Comparison of ENCODE assay signal across 1 fruit fly cellular context in genomic region chr3L:8457866-8458766, dm6.
TF ChIP-seq lines count a peak whose summit lies in the region.

No protein-coding gene starts in this region.

TF ChIP-seq in whole organism, embryonic, 481 proteins besides CTCF, POLR2A, EP300 and RAD21 (continued from another document and continues in another):
- TF ChIP-seq CG15269 (tag; optimal IDR thresholded peaks at IDR 0.05; lab: Kevin White, UChicago) (peak; percentile 99), bsh (GFP tag; optimal IDR thresholded peaks at IDR 0.05; lab: Kevin White, UChicago) (peak; percentile 82 to 100), jumu (GFP tag; optimal IDR thresholded peaks at IDR 0.05; lab: Kevin White, UChicago) (peak; percentile 97), tll (GFP tag; optimal IDR thresholded peaks at IDR 0.05; lab: Kevin White, UChicago) (peak in 1 of 2 experiments; percentile 54), Xbp1 (GFP tag; optimal IDR thresholded peaks at IDR 0.05; lab: Kevin White, UChicago) (peak; percentile 99), CG17361 (GFP tag; IDR thresholded peaks at IDR 0.05; lab: Robert Waterston, UW) (peak; percentile 99), CG11504 (tag; optimal IDR thresholded peaks at IDR 0.05; lab: Kevin White, UChicago) (peak; percentile 98), rib (GFP tag; IDR thresholded peaks at IDR 0.05; lab: Robert Waterston, UW) (peak; percentile 96), sim (GFP tag; IDR thresholded peaks at IDR 0.05; lab: Robert Waterston, UW) (peak; percentile 97), lab (GFP tag; optimal IDR thresholded peaks at IDR 0.05; lab: Kevin White, UChicago) (peak; percentile 98), Doc2 (GFP tag; IDR thresholded peaks at IDR 0.05; lab: Robert Waterston, UW) (peak; percentile 81), CG9215 (GFP tag; IDR thresholded peaks at IDR 0.05; lab: Robert Waterston, UW) (peak; percentile 92), CG11560 (tag; IDR thresholded peaks at IDR 0.05; lab: Robert Waterston, UW) (peak; percentile 89), CG3163 (GFP tag; optimal IDR thresholded peaks at IDR 0.05; lab: Kevin White, UChicago) (peak; percentile 74), Sin3A (optimal IDR thresholded peaks at IDR 0.05; lab: Kevin White, UChicago) (no peak), CG10543 (GFP tag; optimal IDR thresholded peaks at IDR 0.05; lab: Kevin White, UChicago) (peak; percentile 95), CG7963 (GFP tag; IDR thresholded peaks at IDR 0.05; lab: Robert Waterston, UW; ENCODE audit: partially characterized antibody) (no peak), chn (GFP tag; optimal IDR thresholded peaks at IDR 0.05; lab: Kevin White, UChicago) (peak; percentile 97), wek (GFP tag; optimal IDR thresholded peaks at IDR 0.05; lab: Kevin White, UChicago) (peak; percentile 86), CG18262 (tag; optimal IDR thresholded peaks at IDR 0.05; lab: Kevin White, UChicago) (peak; percentile 99), danr (GFP tag; IDR thresholded peaks at IDR 0.05; lab: Robert Waterston, UW) (peak; percentile 95), zfh2 (GFP tag; optimal IDR thresholded peaks at IDR 0.05; lab: Kevin White, UChicago) (peak; percentile 93), ato (GFP tag; IDR thresholded peaks at IDR 0.05; lab: Robert Waterston, UW; ENCODE audit: partially characterized antibody) (no peak), CG12071 (GFP tag; optimal IDR thresholded peaks at IDR 0.05; lab: Kevin White, UChicago) (peak; percentile 96), jing (GFP tag; optimal IDR thresholded peaks at IDR 0.05; lab: Kevin White, UChicago) (peak; percentile 96), tin (GFP tag; optimal IDR thresholded peaks at IDR 0.05; lab: Kevin White, UChicago) (peak; percentile 99), Six4 (GFP tag; optimal IDR thresholded peaks at IDR 0.05; lab: Kevin White, UChicago) (peak; percentile 99), CG18599 (GFP tag; optimal IDR thresholded peaks at IDR 0.05; lab: Kevin White, UChicago) (peak; percentile 98), tup (GFP tag; optimal IDR thresholded peaks at IDR 0.05; lab: Kevin White, UChicago) (peak; percentile 95), CG17385 (GFP tag; optimal IDR thresholded peaks at IDR 0.05; lab: Kevin White, UChicago) (peak; percentile 97), CG10959 (GFP tag; IDR thresholded peaks at IDR 0.05; lab: Robert Waterston, UW) (peak; percentile 97), Dfd (GFP tag; optimal IDR thresholded peaks at IDR 0.05; lab: Kevin White, UChicago) (no peak), odd (GFP tag; optimal IDR thresholded peaks at IDR 0.05; lab: Kevin White, UChicago) (peak; percentile 97), Opbp (GFP tag; IDR thresholded peaks at IDR 0.05; lab: Robert Waterston, UW; ENCODE audit: partially characterized antibody) (peak; percentile 56; the same call in 2 of the 3 replicates), gsb (GFP tag; IDR thresholded peaks at IDR 0.05; lab: Robert Waterston, UW) (peak; percentile 89), CG2712 (tag; optimal IDR thresholded peaks at IDR 0.05; lab: Kevin White, UChicago) (peak; percentile 99), Fer2 (tag; optimal IDR thresholded peaks at IDR 0.05; lab: Kevin White, UChicago) (peak; percentile 89), Poxn (GFP tag; IDR thresholded peaks at IDR 0.05; lab: Robert Waterston, UW) (peak; percentile 92), dmrt99B (tag; optimal IDR thresholded peaks at IDR 0.05; lab: Kevin White, UChicago) (peak; percentile 99), CG14441 (GFP tag; IDR thresholded peaks at IDR 0.05; lab: Robert Waterston, UW) (peak; percentile 97), slbo (GFP tag; IDR thresholded peaks at IDR 0.05; lab: Robert Waterston, UW) (peak; percentile 98), disco-r (GFP tag; optimal IDR thresholded peaks at IDR 0.05; lab: Kevin White, UChicago) (peak; percentile 98), Dip2 (GFP tag; IDR thresholded peaks at IDR 0.05; lab: Robert Waterston, UW) (peak; percentile 60; the same call in 1 of the 2 replicates), CG2120 (GFP tag; optimal IDR thresholded peaks at IDR 0.05; lab: Kevin White, UChicago) (peak; percentile 98), HLH3B (GFP tag; IDR thresholded peaks at IDR 0.05; lab: Robert Waterston, UW) (peak; percentile 99), Rx (GFP tag; IDR thresholded peaks at IDR 0.05; lab: Robert Waterston, UW) (peak; percentile 91), pfk (GFP tag; optimal IDR thresholded peaks at IDR 0.05; lab: Kevin White, UChicago) (no peak), CG8281 (tag; optimal IDR thresholded peaks at IDR 0.05; lab: Kevin White, UChicago) (peak; percentile 86), ranshi (GFP tag; IDR thresholded peaks at IDR 0.05; lab: Robert Waterston, UW) (peak; percentile 98), CG16815 (GFP tag; optimal IDR thresholded peaks at IDR 0.05; lab: Kevin White, UChicago) (peak; percentile 97), Deaf1 (tag; optimal IDR thresholded peaks at IDR 0.05; lab: Kevin White, UChicago) (peak; percentile 86), her (GFP tag; optimal IDR thresholded peaks at IDR 0.05; lab: Kevin White, UChicago) (peak; percentile 93), CG14014 (GFP tag; IDR thresholded peaks at IDR 0.05; lab: Robert Waterston, UW) (peak; percentile 98), Hr51 (GFP tag; optimal IDR thresholded peaks at IDR 0.05; lab: Kevin White, UChicago) (peak; percentile 97 to 99), en (GFP tag; optimal IDR thresholded peaks at IDR 0.05; lab: Kevin White, UChicago) (peak; percentile 97), CG10267 (tag; optimal IDR thresholded peaks at IDR 0.05; lab: Kevin White, UChicago) (peak; percentile 94), sr (GFP tag; IDR thresholded peaks at IDR 0.05; lab: Robert Waterston, UW) (peak; percentile 89), ac (GFP tag; optimal IDR thresholded peaks at IDR 0.05; lab: Kevin White, UChicago) (peak; percentile 94), CG4360 (GFP tag; IDR thresholded peaks at IDR 0.05; lab: Robert Waterston, UW) (peak; percentile 83), Doc3 (GFP tag; IDR thresholded peaks at IDR 0.05; lab: Robert Waterston, UW; ENCODE audit: partially characterized antibody) (0 out of 3 replicates have a peak, but pooled peaks have one; percentile 8), H2.0 (GFP tag; IDR thresholded peaks at IDR 0.05; lab: Robert Waterston, UW) (peak; percentile 98), CG10462 (GFP tag; optimal IDR thresholded peaks at IDR 0.05; lab: Kevin White, UChicago) (peak; percentile 97), Ada2b (GFP tag; IDR thresholded peaks at IDR 0.05; lab: Robert Waterston, UW) (peak; percentile 98), gfzf (GFP tag; optimal IDR thresholded peaks at IDR 0.05; lab: Kevin White, UChicago) (peak; percentile 22), Jarid2 (GFP tag; optimal IDR thresholded peaks at IDR 0.05; lab: Kevin White, UChicago) (peak; percentile 88), gcm (GFP tag; optimal IDR thresholded peaks at IDR 0.05; lab: Kevin White, UChicago) (peak; percentile 99), cato (GFP tag; optimal IDR thresholded peaks at IDR 0.05; lab: Kevin White, UChicago; ENCODE audit: borderline replicate concordance) (peak; percentile 97), Lpt (GFP tag; optimal IDR thresholded peaks at IDR 0.05; lab: Kevin White, UChicago) (no peak), hth (optimal IDR thresholded peaks at IDR 0.05; lab: Kevin White, UChicago) (no peak), bowl (GFP tag; IDR thresholded peaks at IDR 0.05; lab: Robert Waterston, UW) (peak; percentile 94), CG6689 (GFP tag; IDR thresholded peaks at IDR 0.05; lab: Robert Waterston, UW) (peak; percentile 98), CG6175 (GFP tag; IDR thresholded peaks at IDR 0.05; lab: Robert Waterston, UW) (peak; percentile 91), da (GFP tag; optimal IDR thresholded peaks at IDR 0.05; lab: Kevin White, UChicago) (peak; percentile 96), CG9437 (GFP tag; optimal IDR thresholded peaks at IDR 0.05; lab: Kevin White, UChicago) (peak; percentile 95), Atf6 (GFP tag; IDR thresholded peaks at IDR 0.05; lab: Robert Waterston, UW) (peak; percentile 97), psq (GFP tag; optimal IDR thresholded peaks at IDR 0.05; lab: Kevin White, UChicago) (peak; percentile 96), CG13424 (tag; optimal IDR thresholded peaks at IDR 0.05; lab: Kevin White, UChicago) (peak; percentile 99), lilli (GFP tag; optimal IDR thresholded peaks at IDR 0.05; lab: Kevin White, UChicago) (peak; percentile 98), CG2129 (GFP tag; IDR thresholded peaks at IDR 0.05; lab: Robert Waterston, UW; ENCODE audit: partially characterized antibody) (no peak), CG4707 (GFP tag; optimal IDR thresholded peaks at IDR 0.05; lab: Kevin White, UChicago) (peak; percentile 96), CG6765 (GFP tag; optimal IDR thresholded peaks at IDR 0.05; lab: Kevin White, UChicago) (peak; percentile 96), unc-4 (GFP tag; IDR thresholded peaks at IDR 0.05; lab: Robert Waterston, UW; ENCODE audit: partially characterized antibody) (no peak), luna (GFP tag; optimal IDR thresholded peaks at IDR 0.05; lab: Kevin White, UChicago) (peak; percentile 89), CG34422 (GFP tag; IDR thresholded peaks at IDR 0.05; lab: Robert Waterston, UW) (peak; percentile 98), CG11093 (GFP tag; IDR thresholded peaks at IDR 0.05; lab: Robert Waterston, UW) (peak; percentile 97), Atf3 (GFP tag; optimal IDR thresholded peaks at IDR 0.05; lab: Kevin White, UChicago) (peak; percentile 97), Mad (GFP tag; optimal IDR thresholded peaks at IDR 0.05; lab: Kevin White, UChicago) (peak; percentile 97), org-1 (GFP tag; optimal IDR thresholded peaks at IDR 0.05; lab: Kevin White, UChicago) (peak; percentile 98), gsb-n (tag; optimal IDR thresholded peaks at IDR 0.05; lab: Kevin White, UChicago) (peak; percentile 100), CG4328 (GFP tag; optimal IDR thresholded peaks at IDR 0.05; lab: Kevin White, UChicago) (peak; percentile 95), wor (GFP tag; IDR thresholded peaks at IDR 0.05; lab: Robert Waterston, UW) (peak; percentile 98), CG12391 (tag; optimal IDR thresholded peaks at IDR 0.05; lab: Kevin White, UChicago) (peak; percentile 99), Vsx1 (GFP tag; optimal IDR thresholded peaks at IDR 0.05; lab: Kevin White, UChicago) (peak; percentile 97), ewg (GFP tag; optimal IDR thresholded peaks at IDR 0.05; lab: Kevin White, UChicago) (peak; percentile 97), Chrac-16 (GFP tag; optimal IDR thresholded peaks at IDR 0.05; lab: Kevin White, UChicago) (peak; percentile 98), abd-A (tag; optimal IDR thresholded peaks at IDR 0.05; lab: Kevin White, UChicago) (peak; percentile 91), chinmo (GFP tag; IDR thresholded peaks at IDR 0.05; lab: Robert Waterston, UW; ENCODE audit: partially characterized antibody) (0 out of 4 replicates have a peak, but pooled peaks have one; percentile 59), CG16813 (GFP tag; IDR thresholded peaks at IDR 0.05; lab: Robert Waterston, UW; ENCODE audit: partially characterized antibody) (no peak), nom (GFP tag; optimal IDR thresholded peaks at IDR 0.05; lab: Kevin White, UChicago) (peak; percentile 86), Meics (GFP tag; optimal IDR thresholded peaks at IDR 0.05; lab: Kevin White, UChicago) (peak; percentile 97), Spps (tag; optimal IDR thresholded peaks at IDR 0.05; lab: Kevin White, UChicago) (peak; percentile 99), usp (GFP tag; optimal IDR thresholded peaks at IDR 0.05; lab: Kevin White, UChicago) (no peak), B-H1 (GFP tag; IDR thresholded peaks at IDR 0.05; lab: Robert Waterston, UW) (peak; percentile 96), CG2199 (GFP tag; IDR thresholded peaks at IDR 0.05; lab: Robert Waterston, UW) (peak; percentile 99), CG15479 (GFP tag; optimal IDR thresholded peaks at IDR 0.05; lab: Kevin White, UChicago) (peak; percentile 17), crol (GFP tag; IDR thresholded peaks at IDR 0.05; lab: Robert Waterston, UW) (peak; percentile 98), eve (GFP tag; optimal IDR thresholded peaks at IDR 0.05; lab: Kevin White, UChicago) (no peak), Ravus (GFP tag; IDR thresholded peaks at IDR 0.05; lab: Robert Waterston, UW) (peak; percentile 93), CG7745 (tag; optimal IDR thresholded peaks at IDR 0.05; lab: Kevin White, UChicago) (peak; percentile 94), CG4730 (GFP tag; IDR thresholded peaks at IDR 0.05; lab: Robert Waterston, UW) (peak; percentile 96), CG8478 (optimal IDR thresholded peaks at IDR 0.05; lab: Kevin White, UChicago) (no peak), onecut (GFP tag; IDR thresholded peaks at IDR 0.05; lab: Robert Waterston, UW) (peak; percentile 95), CG7987 (GFP tag; optimal IDR thresholded peaks at IDR 0.05; lab: Kevin White, UChicago) (peak; percentile 92), CG9727 (GFP tag; optimal IDR thresholded peaks at IDR 0.05; lab: Kevin White, UChicago) (peak; percentile 99), seq (GFP tag; IDR thresholded peaks at IDR 0.05; lab: Robert Waterston, UW) (peak; percentile 98), CG11695 (GFP tag; IDR thresholded peaks at IDR 0.05; lab: Robert Waterston, UW) (peak; percentile 98), CG12219 (GFP tag; optimal IDR thresholded peaks at IDR 0.05; lab: Kevin White, UChicago) (peak; percentile 98), sens (GFP tag; lab: Kevin White, UChicago) (peak; percentile 100), tap (tag; optimal IDR thresholded peaks at IDR 0.05; lab: Kevin White, UChicago) (peak; percentile 99), vnd (GFP tag; IDR thresholded peaks at IDR 0.05; lab: Robert Waterston, UW; ENCODE audit: partially characterized antibody) (no peak), MTF-1 (GFP tag; optimal IDR thresholded peaks at IDR 0.05; lab: Kevin White, UChicago; ENCODE audit: borderline replicate concordance) (peak; percentile 97), row (GFP tag; IDR thresholded peaks at IDR 0.05; lab: Robert Waterston, UW) (peak; percentile 98), gt (GFP tag; IDR thresholded peaks at IDR 0.05; lab: Robert Waterston, UW) (peak; percentile 96), CG6272 (GFP tag; IDR thresholded peaks at IDR 0.05; lab: Robert Waterston, UW) (peak; percentile 95), Stat92E (GFP tag; optimal IDR thresholded peaks at IDR 0.05; lab: Kevin White, UChicago) (peak in 1 of 3 experiments; percentile 99), Atf-2 (GFP tag; optimal IDR thresholded peaks at IDR 0.05; lab: Kevin White, UChicago) (peak; percentile 97), pho (GFP tag; optimal IDR thresholded peaks at IDR 0.05; lab: Kevin White, UChicago) (peak; percentile 96), pros (GFP tag; optimal IDR thresholded peaks at IDR 0.05; lab: Kevin White, UChicago) (peak; percentile 47), Antp (GFP tag; optimal IDR thresholded peaks at IDR 0.05; lab: Kevin White, UChicago) (peak; percentile 95), CG14710 (tag; optimal IDR thresholded peaks at IDR 0.05; lab: Kevin White, UChicago) (peak; percentile 98)
